Fruit fly (Drosophila melanogaster) whole organism, embryonic: ENCODE data around the gene Hpr1.

Source experiments
- B-H1 ChIP-seq: fragments of 200-800 bp; sonication (Bioruptor generic); IDR thresholded peaks from 3 replicates; pipeline ENCODE4 v1.3.6; 2022; ENCODE audit warnings: missing biosample characterization, missing genetic modification characterization
- BtbVII ChIP-seq: fragments of 200-800 bp; sonication (Bioruptor generic); optimal IDR thresholded peaks from 3 replicates; lab custom pipeline; 2017; ENCODE audit warnings: missing biosample characterization, mild to moderate bottlenecking, missing genetic modification characterization
- Bteb2 ChIP-seq: fragments of 200-800 bp; sonication (Bioruptor generic); optimal IDR thresholded peaks from 2 replicates; lab custom pipeline; 2016; ENCODE audit warnings: missing biosample characterization, missing genetic modification characterization
- CG10366 ChIP-seq: fragments of 200-800 bp; sonication (Bioruptor generic); IDR thresholded peaks from 2 replicates; pipeline ENCODE4 v1.3.6; 2022; ENCODE audit warnings: missing biosample characterization, missing genetic modification characterization
- CG1647 ChIP-seq: fragments of 200-800 bp; sonication (Bioruptor generic); optimal IDR thresholded peaks from 3 replicates; lab custom pipeline; 2016; ENCODE audit warnings: missing biosample characterization, missing genetic modification characterization
- CG16813 ChIP-seq: fragments of 200-800 bp; sonication (Bioruptor generic); IDR thresholded peaks from 3 replicates; pipeline ENCODE4 v1.3.6; 2022; ENCODE audit warnings: missing biosample characterization, missing genetic modification characterization; ENCODE audit not compliant: partially characterized antibody
- CG18619 ChIP-seq: fragments of 200-800 bp; sonication (Bioruptor generic); optimal IDR thresholded peaks from 3 replicates; lab custom pipeline; 2017; ENCODE audit warnings: missing biosample characterization, mild to moderate bottlenecking, missing genetic modification characterization
- CG2129 ChIP-seq: fragments of 200-800 bp; sonication (Bioruptor generic); IDR thresholded peaks from 2 replicates; pipeline ENCODE4 v1.3.6; 2022; ENCODE audit warnings: missing biosample characterization, missing genetic modification characterization; ENCODE audit not compliant: partially characterized antibody
- CG2678 ChIP-seq: fragments of 200-800 bp; sonication (Bioruptor generic); optimal IDR thresholded peaks from 3 replicates; lab custom pipeline; 2019; ENCODE audit warnings: missing biosample characterization, mild to moderate bottlenecking, missing genetic modification characterization, moderate library complexity
- CG3407 ChIP-seq: fragments of 200-800 bp; sonication (Bioruptor generic); optimal IDR thresholded peaks from 2 replicates; lab custom pipeline; 2018; ENCODE audit warnings: missing biosample characterization, mild to moderate bottlenecking, missing genetic modification characterization
- CG34376 ChIP-seq: fragments of 200-800 bp; sonication (Bioruptor generic); optimal IDR thresholded peaks from 2 replicates; lab custom pipeline; 2018; ENCODE audit warnings: missing biosample characterization, mild to moderate bottlenecking, missing genetic modification characterization
- CG3726 ChIP-seq: fragments of 200-800 bp; sonication (Bioruptor generic); IDR thresholded peaks from 3 replicates; pipeline ENCODE4, ENCODE4 v1.3.6; 2022; ENCODE audit warnings: missing biosample characterization, missing genetic modification characterization
- CG4707 ChIP-seq: fragments of 200-800 bp; sonication (Bioruptor generic); optimal IDR thresholded peaks from 2 replicates; lab custom pipeline; 2018; ENCODE audit warnings: missing biosample characterization, mild to moderate bottlenecking, missing genetic modification characterization, moderate library complexity
- CG5245 ChIP-seq: fragments of 200-800 bp; sonication (Bioruptor generic); optimal IDR thresholded peaks from 3 replicates; lab custom pipeline; 2016; ENCODE audit warnings: missing biosample characterization, missing genetic modification characterization
- CG5953 ChIP-seq: fragments of 200-800 bp; sonication (Bioruptor generic); IDR thresholded peaks from 2 replicates; pipeline ENCODE4 v1.3.6; 2022; ENCODE audit warnings: missing biosample characterization, missing genetic modification characterization
- CG8944 ChIP-seq: fragments of 200-800 bp; sonication (Bioruptor generic); optimal IDR thresholded peaks from 3 replicates; lab custom pipeline; 2016; ENCODE audit warnings: missing biosample characterization, missing genetic modification characterization
- CG9215 ChIP-seq: fragments of 200-800 bp; sonication (Bioruptor generic); IDR thresholded peaks from 2 replicates; pipeline ENCODE4 v1.3.6; 2022; ENCODE audit warnings: missing biosample characterization, missing genetic modification characterization
- CG9932 ChIP-seq: fragments of 200-800 bp; sonication (Bioruptor generic); IDR thresholded peaks from 2 replicates; pipeline ENCODE4 v1.3.6; 2022; ENCODE audit warnings: missing biosample characterization, missing genetic modification characterization
- Camta ChIP-seq: fragments of 200-800 bp; sonication (Bioruptor generic); optimal IDR thresholded peaks from 2 replicates; lab custom pipeline; 2016; ENCODE audit warnings: missing biosample characterization, missing genetic modification characterization
- D ChIP-seq, 2 experiments: fragments of 200-800 bp in 1 of 2; fragments of >200 bp in 1 of 2; sonication (Bioruptor generic) in 1 of 2; optimal IDR thresholded peaks; 2 replicates in 1 of 2; 3 replicates in 1 of 2; lab custom pipeline; 2017; ENCODE audit warnings: mild to moderate bottlenecking in 1 of 2, missing biosample characterization in 1 of 2, missing genetic modification characterization in 1 of 2, missing genetic modification reagents in 1 of 2
- E2f2 ChIP-seq: fragments of 200-800 bp; sonication (Bioruptor generic); IDR thresholded peaks from 2 replicates; pipeline ENCODE4 v1.3.6; 2022; ENCODE audit warnings: missing biosample characterization, missing genetic modification characterization
- Hsf ChIP-seq: fragments of 200-800 bp; sonication (Bioruptor generic); optimal IDR thresholded peaks from 3 replicates; lab custom pipeline; 2016; ENCODE audit warnings: missing biosample characterization, missing genetic modification characterization
- Med ChIP-seq: fragments of 200-800 bp; sonication (Bioruptor generic); peaks from one replicate; lab custom pipeline; 2016; ENCODE audit warnings: missing biosample characterization, missing genetic modification characterization, mild to moderate bottlenecking, inconsistent platforms, moderate library complexity
- NFAT ChIP-seq: fragments of 200-800 bp; sonication (Bioruptor generic); IDR thresholded peaks from 2 replicates; pipeline ENCODE4 v1.3.6; 2022; ENCODE audit warnings: missing biosample characterization, missing genetic modification characterization
- Neu2 ChIP-seq: fragments of 200-800 bp; sonication (Bioruptor generic); optimal IDR thresholded peaks from 3 replicates; lab custom pipeline; 2016; ENCODE audit warnings: missing biosample characterization, missing genetic modification characterization, borderline replicate concordance
- Oaz ChIP-seq: fragments of 200-800 bp; sonication (Bioruptor generic); IDR thresholded peaks from 2 replicates; pipeline ENCODE4 v1.3.6; 2022; ENCODE audit warnings: missing biosample characterization, missing genetic modification characterization
- Rfx ChIP-seq: fragments of 200-800 bp; sonication (Bioruptor generic); IDR thresholded peaks from 2 replicates; pipeline ENCODE4 v1.3.6; 2022; ENCODE audit warnings: missing biosample characterization, missing genetic modification characterization
- Usf ChIP-seq: fragments of 200-800 bp; sonication (Bioruptor generic); optimal IDR thresholded peaks from 2 replicates; lab custom pipeline; 2017; ENCODE audit warnings: missing genotype, missing biosample characterization, missing genetic modification characterization
- ara ChIP-seq: fragments of 200-800 bp; sonication (Bioruptor generic); IDR thresholded peaks from 2 replicates; pipeline ENCODE4 v1.3.6; 2022; ENCODE audit warnings: missing biosample characterization, missing genetic modification characterization
- bowl ChIP-seq: fragments of 200-800 bp; sonication (Bioruptor generic); IDR thresholded peaks from 2 replicates; pipeline ENCODE4 v1.3.6; 2022; ENCODE audit warnings: missing biosample characterization, missing genetic modification characterization
- bsh ChIP-seq, 2 experiments: fragments of 200-800 bp; sonication (Bioruptor generic); optimal IDR thresholded peaks; 2 replicates each; lab custom pipeline; 2017 to 2018; ENCODE audit warnings: mild to moderate bottlenecking in 2 of 2, missing biosample characterization in 2 of 2, missing genetic modification characterization in 2 of 2, moderate library complexity in 1 of 2
- da ChIP-seq: fragments of 200-800 bp; sonication (Bioruptor generic); optimal IDR thresholded peaks from 2 replicates; lab custom pipeline; 2016; ENCODE audit warnings: missing biosample characterization, missing genetic modification characterization
- exex ChIP-seq: fragments of 200-800 bp; sonication (Bioruptor generic); optimal IDR thresholded peaks from 4 replicates; lab custom pipeline; 2018; ENCODE audit warnings: missing biosample characterization, mild to moderate bottlenecking, missing genetic modification characterization, moderate library complexity
- grn ChIP-seq: fragments of 200-800 bp; sonication (Bioruptor generic); optimal IDR thresholded peaks from 3 replicates; lab custom pipeline; 2017; ENCODE audit warnings: missing biosample characterization, missing genetic modification characterization
- gsb-n ChIP-seq: fragments of 200-800 bp; sonication (Bioruptor generic); optimal IDR thresholded peaks from 3 replicates; lab custom pipeline; 2018; ENCODE audit warnings: missing biosample characterization, mild to moderate bottlenecking, missing genetic modification characterization
- gt ChIP-seq: fragments of 200-800 bp; sonication (Bioruptor generic); IDR thresholded peaks from 2 replicates; pipeline ENCODE4 v1.3.6; 2022; ENCODE audit warnings: missing biosample characterization, missing genetic modification characterization
- h ChIP-seq: fragments of >200 bp; optimal IDR thresholded peaks from 2 replicates; lab custom pipeline; 2017
- her ChIP-seq: fragments of 200-800 bp; sonication (Bioruptor generic); optimal IDR thresholded peaks from 2 replicates; lab custom pipeline; 2016; ENCODE audit warnings: missing biosample characterization, missing genetic modification characterization
- inv ChIP-seq: fragments of 200-800 bp; sonication (Bioruptor generic); IDR thresholded peaks from 2 replicates; pipeline ENCODE4 v1.3.6; 2022; ENCODE audit warnings: missing biosample characterization, missing genetic modification characterization; ENCODE audit not compliant: partially characterized antibody
- jigr1 ChIP-seq: fragments of 200-800 bp; sonication (Bioruptor generic); IDR thresholded peaks from 3 replicates; pipeline ENCODE4 v1.3.6; 2022; ENCODE audit warnings: missing biosample characterization, missing genetic modification characterization
- pb ChIP-seq: fragments of 200-800 bp; sonication (Bioruptor generic); optimal IDR thresholded peaks from 3 replicates; lab custom pipeline; 2016; ENCODE audit warnings: missing biosample characterization, missing genetic modification characterization
- pho ChIP-seq: fragments of 200-800 bp; sonication (Bioruptor generic); optimal IDR thresholded peaks from 2 replicates; lab custom pipeline; 2016; ENCODE audit warnings: missing biosample characterization, missing genetic modification characterization
- phol ChIP-seq: fragments of 200-800 bp; sonication (Bioruptor generic); optimal IDR thresholded peaks from 3 replicates; lab custom pipeline; 2018; ENCODE audit warnings: missing biosample characterization, mild to moderate bottlenecking, missing genetic modification characterization, moderate library complexity
- pum ChIP-seq: fragments of 200-800 bp; sonication (Bioruptor generic); optimal IDR thresholded peaks from 2 replicates; lab custom pipeline; 2016; ENCODE audit warnings: missing biosample characterization, missing genetic modification characterization
- sens ChIP-seq: fragments of 200-800 bp; sonication (Bioruptor generic); peaks from one replicate; lab custom pipeline; 2016; ENCODE audit warnings: missing biosample characterization, missing genetic modification characterization
- seq ChIP-seq: fragments of 200-800 bp; sonication (Bioruptor generic); IDR thresholded peaks from 2 replicates; pipeline ENCODE4 v1.3.6; 2022; ENCODE audit warnings: missing biosample characterization, missing genetic modification characterization
- sob ChIP-seq: fragments of 200-800 bp; sonication (Bioruptor generic); IDR thresholded peaks from 2 replicates; pipeline ENCODE4 v1.3.6; 2022; ENCODE audit warnings: missing biosample characterization, missing genetic modification characterization
- tap ChIP-seq: fragments of 200-800 bp; optimal IDR thresholded peaks from 3 replicates; lab custom pipeline; 2019; ENCODE audit warnings: missing biosample characterization, mild to moderate bottlenecking, missing genetic modification characterization, moderate library complexity
- toy ChIP-seq: fragments of 200-800 bp; sonication (Bioruptor generic); IDR thresholded peaks from 2 replicates; pipeline ENCODE4 v1.3.6; 2022; ENCODE audit warnings: missing biosample characterization, missing genetic modification characterization
- usp ChIP-seq: fragments of >200 bp; optimal IDR thresholded peaks from 2 replicates; lab custom pipeline; 2017; ENCODE audit warnings: missing biosample characterization, missing genetic modification characterization
- wek ChIP-seq: fragments of 200-800 bp; sonication (Bioruptor generic); optimal IDR thresholded peaks from 3 replicates; lab custom pipeline; 2018; ENCODE audit warnings: missing biosample characterization, mild to moderate bottlenecking, missing genetic modification characterization, moderate library complexity
- zen2 ChIP-seq: fragments of 200-800 bp; sonication (Bioruptor generic); IDR thresholded peaks from 3 replicates; pipeline ENCODE4 v1.3.6; 2022; ENCODE audit warnings: missing biosample characterization, missing genetic modification characterization; ENCODE audit not compliant: partially characterized antibody

Hpr1 gene

dm6 chr3R:5824456-5824855 lies 3.2 kb upstream of the Hpr1 start, which contains the start of the genes Sec20 and dgrn (continued):
- TF ChIP-seq BtbVII (GFP tag; lab: Kevin White, UChicago) (no peak), da (no peak), CG34376 (GFP tag; lab: Kevin White, UChicago) (peak; percentile 1), ara (GFP tag; lab: Robert Waterston, UW) (no peak), CG9215 (peak; percentile 58), jigr1 (GFP tag; lab: Robert Waterston, UW) (no peak), sens (GFP tag; lab: Kevin White, UChicago) (peak; percentile 86), Oaz (GFP tag; lab: Robert Waterston, UW) (no peak), h (lab: Kevin White, UChicago) (no peak), CG18619 (GFP tag; lab: Kevin White, UChicago) (peak; percentile 46), bowl (no peak), Hsf (peak; percentile 64), gsb-n (tag; lab: Kevin White, UChicago) (no peak), CG8944 (GFP tag; lab: Kevin White, UChicago) (no peak), CG3726 (no peak), Neu2 (no peak), bsh (GFP tag; optimal IDR thresholded peaks at IDR 0.05; lab: Kevin White, UChicago) (peak in 1 of 2 experiments; percentile 61), phol (tag; lab: Kevin White, UChicago) (peak; percentile 87), usp (GFP tag; lab: Kevin White, UChicago) (no peak), her (no peak), CG5953 (0 out of 2 replicates have a peak, but pooled peaks have one; percentile 15), Bteb2 (GFP tag; lab: Kevin White, UChicago) (peak; percentile 18), CG3407 (GFP tag; lab: Kevin White, UChicago) (peak; percentile 25), tap (tag; lab: Kevin White, UChicago) (no peak), CG10366 (GFP tag; lab: Robert Waterston, UW) (peak; percentile 18; the same call in 1 of the 2 replicates), toy (GFP tag; lab: Robert Waterston, UW) (no peak; the same call in 1 of the 2 replicates), CG2678 (tag; lab: Kevin White, UChicago) (no peak), Med (GFP tag; lab: Kevin White, UChicago) (peak; percentile 79), CG4707 (GFP tag; lab: Kevin White, UChicago) (no peak), Rfx (peak; percentile 78), D (optimal IDR thresholded peaks at IDR 0.05; lab: Kevin White, UChicago) (no peak), D (GFP tag; optimal IDR thresholded peaks at IDR 0.05; lab: Kevin White, UChicago) (peak; percentile 24), gt (no peak), grn (GFP tag; lab: Kevin White, UChicago) (no peak), NFAT (GFP tag; lab: Robert Waterston, UW) (peak; percentile 74), Camta (GFP tag; lab: Kevin White, UChicago) (no peak), CG16813 (GFP tag; lab: Robert Waterston, UW) (peak; percentile 96), zen2 (peak; percentile 90), CG2129 (GFP tag; lab: Robert Waterston, UW) (peak; percentile 84), CG5245 (GFP tag; lab: Kevin White, UChicago) (peak; percentile 27), CG1647 (GFP tag; lab: Kevin White, UChicago) (peak; percentile 67), pb (GFP tag; lab: Kevin White, UChicago) (no peak), exex (tag; lab: Kevin White, UChicago) (peak; percentile 56), seq (GFP tag; lab: Robert Waterston, UW) (no peak), inv (GFP tag; lab: Robert Waterston, UW) (peak; percentile 96), B-H1 (GFP tag; lab: Robert Waterston, UW) (no peak), sob (GFP tag; lab: Robert Waterston, UW) (peak; percentile 74), CG9932 (GFP tag; lab: Robert Waterston, UW) (peak; percentile 87), Usf (GFP tag; lab: Kevin White, UChicago) (no peak), wek (GFP tag; lab: Kevin White, UChicago) (no peak), E2f2 (GFP tag; lab: Robert Waterston, UW) (peak; percentile 69), pum (GFP tag; lab: Kevin White, UChicago) (peak; percentile 4), pho (GFP tag; lab: Kevin White, UChicago) (peak; percentile 29)
